Worm (Caenorhabditis elegans): Measurements from ENCODE around the gene Y49F6C.8.

The Y49F6C.8 gene

ce11 chrII:3337039-3337438 lies 32.9 kb downstream of the Y49F6C.8 start, which contains the start of gene F14D2.19:
Gene F14D2.19, minus strand, starts transcription at chrII:3337139.
- TF ChIP-seq nhr-76 (tag; optimal IDR thresholded peaks at IDR 0.05) (no peak), drap-1 (GFP tag; optimal IDR thresholded peaks at IDR 0.05) (no peak), unc-39 (tag; optimal IDR thresholded peaks at IDR 0.05) (no peak), sem-2 (GFP tag; optimal IDR thresholded peaks at IDR 0.05) (no peak), zip-8 (tag; optimal IDR thresholded peaks at IDR 0.05) (no peak), unc-62 (GFP tag; optimal IDR thresholded peaks at IDR 0.05) (no peak), lin-32 (GFP tag; optimal IDR thresholded peaks at IDR 0.05) (no peak), mep-1 (tag; optimal IDR thresholded peaks at IDR 0.05) (no peak), mls-2 (tag; optimal IDR thresholded peaks at IDR 0.05) (no peak)

- TF ChIP-seq bed-3 (GFP tag; optimal IDR thresholded peaks at IDR 0.05): no peak
- TF ChIP-seq tbx-8 (GFP tag; optimal IDR thresholded peaks at IDR 0.05): no peak
- no peak for TF ChIP-seq lsy-2 (tag; optimal IDR thresholded peaks at IDR 0.05)
Measured at ce11 chrII:3332039-3332438, 37.9 kb downstream of the Y49F6C.8 start, which contains the start of gene irld-27. Gene irld-27, plus strand, starts transcription at chrII:3332339.

ce11 chrII:3327104-3327503 lies 42.8 kb downstream of the Y49F6C.8 start, which contains the start of gene Y46D2A.3:
Gene Y46D2A.3, minus strand, starts transcription at chrII:3327204.
- TF ChIP-seq nhr-12 (tag; optimal IDR thresholded peaks at IDR 0.05) (no peak), mab-5 (tag; optimal IDR thresholded peaks at IDR 0.05) (no peak), unc-39 (tag; optimal IDR thresholded peaks at IDR 0.05) (no peak), nhr-76 (tag; optimal IDR thresholded peaks at IDR 0.05) (no peak), sem-2 (GFP tag; optimal IDR thresholded peaks at IDR 0.05) (no peak), bed-3 (GFP tag; optimal IDR thresholded peaks at IDR 0.05) (no peak), ceh-83 (GFP tag; optimal IDR thresholded peaks at IDR 0.05) (no peak), mls-2 (tag; optimal IDR thresholded peaks at IDR 0.05) (no peak), ham-2 (GFP tag; optimal IDR thresholded peaks at IDR 0.05) (no peak), elt-1 (tag; optimal IDR thresholded peaks at IDR 0.05; ENCODE audit: borderline replicate concordance, insufficient read depth) (no peak), zip-8 (tag; optimal IDR thresholded peaks at IDR 0.05) (no peak), ceh-43 (GFP tag; optimal IDR thresholded peaks at IDR 0.05) (no peak), snpc-4 (tag; optimal IDR thresholded peaks at IDR 0.05) (no peak), pha-4 (tag; optimal IDR thresholded peaks at IDR 0.05) (no peak), lsy-2 (tag; optimal IDR thresholded peaks at IDR 0.05) (no peak), blmp-1 (tag; optimal IDR thresholded peaks at IDR 0.05) (no peak)

ce11 chrII:3323179-3323578 lies 46.7 kb downstream of the Y49F6C.8 start, which contains the start of gene Y46D2A.2:
Gene Y46D2A.2, minus strand, starts transcription at chrII:3323279.
- no peak for TF ChIP-seq snpc-4 (tag; optimal IDR thresholded peaks at IDR 0.05)
- TF ChIP-seq sem-2 (GFP tag; optimal IDR thresholded peaks at IDR 0.05): no peak
- no peak for TF ChIP-seq ceh-43 (GFP tag; optimal IDR thresholded peaks at IDR 0.05)
- no peak for TF ChIP-seq ham-2 (GFP tag; optimal IDR thresholded peaks at IDR 0.05)
- no peak for TF ChIP-seq nhr-2 (tag; optimal IDR thresholded peaks at IDR 0.05)
- TF ChIP-seq tbx-8 (GFP tag; optimal IDR thresholded peaks at IDR 0.05): no peak
- TF ChIP-seq nhr-28 (tag; optimal IDR thresholded peaks at IDR 0.05): no peak
- TF ChIP-seq sptf-1 (tag; optimal IDR thresholded peaks at IDR 0.05): no peak
- no peak for TF ChIP-seq nhr-237 (tag; optimal IDR thresholded peaks at IDR 0.05)
- no peak for TF ChIP-seq mab-5 (tag; optimal IDR thresholded peaks at IDR 0.05)
- TF ChIP-seq cnd-1 (tag; optimal IDR thresholded peaks at IDR 0.05): no peak
- TF ChIP-seq lin-32 (GFP tag; optimal IDR thresholded peaks at IDR 0.05): no peak
- no peak for TF ChIP-seq nhr-76 (tag; optimal IDR thresholded peaks at IDR 0.05)
- TF ChIP-seq lin-13 (tag; optimal IDR thresholded peaks at IDR 0.05): no peak
- no peak for TF ChIP-seq ztf-11 (tag; optimal IDR thresholded peaks at IDR 0.05)
- no peak for TF ChIP-seq mls-2 (tag; optimal IDR thresholded peaks at IDR 0.05)
- TF ChIP-seq hlh-1 (tag; optimal IDR thresholded peaks at IDR 0.05): no peak
- no peak for TF ChIP-seq elt-3 (tag; optimal IDR thresholded peaks at IDR 0.05)
- TF ChIP-seq nhr-12 (tag; optimal IDR thresholded peaks at IDR 0.05): no peak

- TF ChIP-seq sem-2 (GFP tag; optimal IDR thresholded peaks at IDR 0.05): no peak
- no peak for TF ChIP-seq drap-1 (GFP tag; optimal IDR thresholded peaks at IDR 0.05)
- no peak for TF ChIP-seq nhr-28 (tag; optimal IDR thresholded peaks at IDR 0.05)
- TF ChIP-seq elt-3 (tag; optimal IDR thresholded peaks at IDR 0.05): no peak
- TF ChIP-seq hlh-1 (tag; optimal IDR thresholded peaks at IDR 0.05): no peak
- no peak for TF ChIP-seq nhr-237 (tag; optimal IDR thresholded peaks at IDR 0.05)
- no peak for TF ChIP-seq unc-120 (tag; optimal IDR thresholded peaks at IDR 0.05; ENCODE audit: poor library complexity, severe bottlenecking)
- no peak for TF ChIP-seq elt-1 (tag; optimal IDR thresholded peaks at IDR 0.05; ENCODE audit: borderline replicate concordance, insufficient read depth)
- TF ChIP-seq blmp-1 (tag; optimal IDR thresholded peaks at IDR 0.05): no peak
- no peak for TF ChIP-seq ces-1 (GFP tag; optimal IDR thresholded peaks at IDR 0.05)
Measured at ce11 chrII:3322257-3322656, 47.7 kb downstream of the Y49F6C.8 start, which contains the start of gene Y46D2A.1. Gene Y46D2A.1, plus strand, starts transcription at chrII:3322557.
